Fruit fly (Drosophila melanogaster) whole organism, embryonic: ENCODE measurements around the gene Polr1B.

Experiments
- Atf3 ChIP-seq: fragments of 200-800 bp; sonication (Bioruptor generic); optimal IDR thresholded peaks from 3 replicates; lab custom pipeline; 2016; ENCODE audit warnings: missing biosample characterization, missing genetic modification characterization
- B-H1 ChIP-seq: fragments of 200-800 bp; sonication (Bioruptor generic); IDR thresholded peaks from 3 replicates; pipeline ENCODE4 v1.3.6; 2022; ENCODE audit warnings: missing biosample characterization, missing genetic modification characterization
- CG1233 ChIP-seq: fragments of 200-800 bp; sonication (Bioruptor generic); optimal IDR thresholded peaks from 4 replicates; lab custom pipeline; 2018; ENCODE audit warnings: missing biosample characterization, mild to moderate bottlenecking, missing genetic modification characterization
- CG13424 ChIP-seq: fragments of 200-800 bp; sonication (Bioruptor generic); optimal IDR thresholded peaks from 2 replicates; lab custom pipeline; 2019; ENCODE audit warnings: missing biosample characterization, mild to moderate bottlenecking, missing genetic modification characterization, moderate library complexity
- CG13894 ChIP-seq: fragments of 200-800 bp; sonication (Bioruptor generic); optimal IDR thresholded peaks from 3 replicates; lab custom pipeline; 2018; ENCODE audit warnings: missing biosample characterization, mild to moderate bottlenecking, missing genetic modification characterization, moderate library complexity
- CG14860 ChIP-seq: fragments of 200-800 bp; sonication (Bioruptor generic); IDR thresholded peaks from 3 replicates; pipeline ENCODE4 v1.3.6; 2022; ENCODE audit warnings: missing biosample characterization, missing genetic modification characterization; ENCODE audit not compliant: partially characterized antibody
- CG15479 ChIP-seq: fragments of 200-800 bp; sonication (Bioruptor generic); optimal IDR thresholded peaks from 3 replicates; lab custom pipeline; 2019; ENCODE audit warnings: missing biosample characterization, mild to moderate bottlenecking, missing genetic modification characterization, moderate library complexity
- CG16813 ChIP-seq: fragments of 200-800 bp; sonication (Bioruptor generic); IDR thresholded peaks from 3 replicates; pipeline ENCODE4 v1.3.6; 2022; ENCODE audit warnings: missing biosample characterization, missing genetic modification characterization; ENCODE audit not compliant: partially characterized antibody
- CG2120 ChIP-seq: fragments of 200-800 bp; sonication (Bioruptor generic); optimal IDR thresholded peaks from 3 replicates; lab custom pipeline; 2016; ENCODE audit warnings: missing biosample characterization, missing genetic modification characterization
- CG30403 ChIP-seq: fragments of 200-800 bp; sonication (Bioruptor generic); optimal IDR thresholded peaks from 3 replicates; lab custom pipeline; 2016; ENCODE audit warnings: missing biosample characterization, missing genetic modification characterization
- CG3847 ChIP-seq: fragments of 200-800 bp; sonication (Bioruptor generic); IDR thresholded peaks from 2 replicates; pipeline ENCODE4 v1.3.6; 2022; ENCODE audit warnings: missing biosample characterization, missing genetic modification characterization
- CG6175 ChIP-seq: fragments of 200-800 bp; sonication (Bioruptor generic); IDR thresholded peaks from 3 replicates; pipeline ENCODE4 v1.3.6; 2022; ENCODE audit warnings: missing biosample characterization, missing genetic modification characterization
- CG6765 ChIP-seq: fragments of 200-800 bp; sonication (Bioruptor generic); optimal IDR thresholded peaks from 3 replicates; lab custom pipeline; 2017; ENCODE audit warnings: missing biosample characterization, mild to moderate bottlenecking, missing genetic modification characterization
- CG9609 ChIP-seq: fragments of 200-800 bp; sonication (Bioruptor generic); optimal IDR thresholded peaks from 3 replicates; lab custom pipeline; 2016; ENCODE audit warnings: missing biosample characterization, missing genetic modification characterization
- CG9797 ChIP-seq: fragments of 200-800 bp; sonication (Bioruptor generic); optimal IDR thresholded peaks from 3 replicates; lab custom pipeline; 2018; ENCODE audit warnings: missing biosample characterization, mild to moderate bottlenecking, missing genetic modification characterization
- CHES-1-like ChIP-seq: fragments of 200-800 bp; sonication (Bioruptor generic); optimal IDR thresholded peaks from 2 replicates; lab custom pipeline; 2016; ENCODE audit warnings: missing biosample characterization, missing genetic modification characterization
- CTCF ChIP-seq: fragments of 200-800 bp; sonication (Bioruptor generic); optimal IDR thresholded peaks from 2 replicates; lab custom pipeline; 2017; ENCODE audit warnings: missing biosample characterization, mild to moderate bottlenecking, missing genetic modification characterization, moderate library complexity
- D19A ChIP-seq: fragments of 200-800 bp; optimal IDR thresholded peaks from 3 replicates; lab custom pipeline; 2019; ENCODE audit warnings: missing biosample characterization, mild to moderate bottlenecking, missing genetic modification characterization, moderate library complexity
- Dek ChIP-seq: fragments of 200-800 bp; sonication (Bioruptor generic); optimal IDR thresholded peaks from 3 replicates; lab custom pipeline; 2019; ENCODE audit warnings: missing biosample characterization, mild to moderate bottlenecking, missing genetic modification characterization, moderate library complexity
- Dfd ChIP-seq, 2 experiments: fragments of >200 bp; optimal IDR thresholded peaks; 2 replicates each; lab custom pipeline; 2017; ENCODE audit warnings: missing biosample characterization in 2 of 2, missing genetic modification characterization in 2 of 2
- Dip2 ChIP-seq: fragments of 200-800 bp; sonication (Bioruptor generic); IDR thresholded peaks from 2 replicates; pipeline ENCODE4 v1.3.6; 2022; ENCODE audit warnings: missing biosample characterization, missing genetic modification characterization
- Dip3 ChIP-seq: fragments of 200-800 bp; sonication (Bioruptor generic); optimal IDR thresholded peaks from 3 replicates; lab custom pipeline; 2016; ENCODE audit warnings: missing biosample characterization, missing genetic modification characterization
- Doc3 ChIP-seq: fragments of 200-800 bp; sonication (Bioruptor generic); IDR thresholded peaks from 3 replicates; pipeline ENCODE4 v1.3.6; 2022; ENCODE audit warnings: missing biosample characterization, missing genetic modification characterization; ENCODE audit not compliant: partially characterized antibody
- Ets97D ChIP-seq: fragments of 200-800 bp; sonication (Bioruptor generic); optimal IDR thresholded peaks from 3 replicates; lab custom pipeline; 2016; ENCODE audit warnings: missing biosample characterization, missing genetic modification characterization
- HmgZ ChIP-seq: fragments of 200-800 bp; sonication (Bioruptor generic); optimal IDR thresholded peaks from 2 replicates; lab custom pipeline; 2018; ENCODE audit warnings: missing biosample characterization, mild to moderate bottlenecking, missing genetic modification characterization
- Hr3 ChIP-seq: fragments of 200-800 bp; sonication (Bioruptor generic); optimal IDR thresholded peaks from 3 replicates; lab custom pipeline; 2016; ENCODE audit warnings: missing biosample characterization, missing genetic modification characterization
- MESR4 ChIP-seq: fragments of 200-800 bp; sonication (Bioruptor generic); optimal IDR thresholded peaks from 2 replicates; lab custom pipeline; 2018; ENCODE audit warnings: missing biosample characterization, mild to moderate bottlenecking, missing genetic modification characterization, moderate library complexity
- Max ChIP-seq: fragments of 200-800 bp; sonication (Bioruptor generic); optimal IDR thresholded peaks from 2 replicates; lab custom pipeline; 2016; ENCODE audit warnings: missing biosample characterization, mild to moderate bottlenecking, missing genetic modification characterization
- Scr ChIP-seq: fragments of 200-800 bp; sonication (Bioruptor generic); IDR thresholded peaks from 2 replicates; pipeline ENCODE4 v1.3.6; 2022; ENCODE audit warnings: missing biosample characterization, missing genetic modification characterization; ENCODE audit not compliant: partially characterized antibody
- Sry-δ ChIP-seq: fragments of 200-800 bp; sonication (Bioruptor generic); optimal IDR thresholded peaks from 2 replicates; lab custom pipeline; 2016; ENCODE audit warnings: missing biosample characterization, missing genetic modification characterization
- Trl ChIP-seq, 3 experiments: fragments of >200 bp in 2 of 3; fragments of 200-800 bp in 1 of 3; sonication (Bioruptor generic) in 1 of 3; optimal IDR thresholded peaks; 2 replicates in 1 of 3; 3 replicates in 2 of 3; lab custom pipeline; 2016 to 2017; ENCODE audit warnings: missing biosample characterization in 1 of 3, missing genetic modification characterization in 1 of 3
- abd-A ChIP-seq: fragments of 200-800 bp; sonication (Bioruptor generic); optimal IDR thresholded peaks from 3 replicates; lab custom pipeline; 2019; ENCODE audit warnings: missing biosample characterization, mild to moderate bottlenecking, missing genetic modification characterization, moderate library complexity
- ara ChIP-seq: fragments of 200-800 bp; sonication (Bioruptor generic); IDR thresholded peaks from 2 replicates; pipeline ENCODE4 v1.3.6; 2022; ENCODE audit warnings: missing biosample characterization, missing genetic modification characterization
- bcd ChIP-seq: fragments of 200-800 bp; sonication (Bioruptor generic); optimal IDR thresholded peaks from 2 replicates; lab custom pipeline; 2017; ENCODE audit warnings: missing biosample characterization, mild to moderate bottlenecking, missing genetic modification characterization
- crol ChIP-seq: fragments of 200-800 bp; sonication (Bioruptor generic); IDR thresholded peaks from 2 replicates; pipeline ENCODE4 v1.3.6; 2022; ENCODE audit warnings: missing biosample characterization, missing genetic modification characterization
- gcm2 ChIP-seq: fragments of 200-800 bp; sonication (Bioruptor generic); optimal IDR thresholded peaks from 2 replicates; lab custom pipeline; 2016; ENCODE audit warnings: missing biosample characterization, missing genetic modification characterization
- kah ChIP-seq: fragments of 200-800 bp; sonication (Bioruptor generic); optimal IDR thresholded peaks from 2 replicates; lab custom pipeline; 2018; ENCODE audit warnings: missing biosample characterization, mild to moderate bottlenecking, missing genetic modification characterization
- klu ChIP-seq: fragments of 200-800 bp; sonication (Bioruptor generic); IDR thresholded peaks from 2 replicates; pipeline ENCODE4 v1.3.6; 2022; ENCODE audit warnings: missing biosample characterization, missing genetic modification characterization
- lola ChIP-seq, 3 experiments: fragments of >200 bp in 2 of 3; fragments of 200-800 bp in 1 of 3; sonication (Bioruptor generic) in 1 of 3; optimal IDR thresholded peaks; 2 replicates each; lab custom pipeline; 2017 to 2019; ENCODE audit warnings: missing biosample characterization in 3 of 3, missing genetic modification characterization in 3 of 3, mild to moderate bottlenecking in 1 of 3, moderate library complexity in 1 of 3
- lov ChIP-seq, 2 experiments: fragments of 200-800 bp in 1 of 2; fragments of >200 bp in 1 of 2; sonication (Bioruptor generic) in 1 of 2; IDR thresholded peaks in 1 of 2; optimal IDR thresholded peaks in 1 of 2; 2 replicates in 1 of 2; 3 replicates in 1 of 2; pipeline versions ENCODE4 v1.3.6 to Lab custom; 2017 to 2022; ENCODE audit warnings: missing biosample characterization in 1 of 2, missing genetic modification characterization in 1 of 2
- nmo ChIP-seq: fragments of 200-800 bp; sonication (Bioruptor generic); optimal IDR thresholded peaks from 2 replicates; lab custom pipeline; 2018; ENCODE audit warnings: missing biosample characterization, mild to moderate bottlenecking, missing genetic modification characterization, moderate library complexity
- row ChIP-seq: fragments of 200-800 bp; sonication (Bioruptor generic); IDR thresholded peaks from 3 replicates; pipeline ENCODE4 v1.3.6; 2022; ENCODE audit warnings: missing biosample characterization, missing genetic modification characterization
- scrt ChIP-seq: fragments of 200-800 bp; sonication (Bioruptor generic); optimal IDR thresholded peaks from 2 replicates; lab custom pipeline; 2018; ENCODE audit warnings: missing biosample characterization, mild to moderate bottlenecking, missing genetic modification characterization, moderate library complexity

Gene Polr1B

DNA sequence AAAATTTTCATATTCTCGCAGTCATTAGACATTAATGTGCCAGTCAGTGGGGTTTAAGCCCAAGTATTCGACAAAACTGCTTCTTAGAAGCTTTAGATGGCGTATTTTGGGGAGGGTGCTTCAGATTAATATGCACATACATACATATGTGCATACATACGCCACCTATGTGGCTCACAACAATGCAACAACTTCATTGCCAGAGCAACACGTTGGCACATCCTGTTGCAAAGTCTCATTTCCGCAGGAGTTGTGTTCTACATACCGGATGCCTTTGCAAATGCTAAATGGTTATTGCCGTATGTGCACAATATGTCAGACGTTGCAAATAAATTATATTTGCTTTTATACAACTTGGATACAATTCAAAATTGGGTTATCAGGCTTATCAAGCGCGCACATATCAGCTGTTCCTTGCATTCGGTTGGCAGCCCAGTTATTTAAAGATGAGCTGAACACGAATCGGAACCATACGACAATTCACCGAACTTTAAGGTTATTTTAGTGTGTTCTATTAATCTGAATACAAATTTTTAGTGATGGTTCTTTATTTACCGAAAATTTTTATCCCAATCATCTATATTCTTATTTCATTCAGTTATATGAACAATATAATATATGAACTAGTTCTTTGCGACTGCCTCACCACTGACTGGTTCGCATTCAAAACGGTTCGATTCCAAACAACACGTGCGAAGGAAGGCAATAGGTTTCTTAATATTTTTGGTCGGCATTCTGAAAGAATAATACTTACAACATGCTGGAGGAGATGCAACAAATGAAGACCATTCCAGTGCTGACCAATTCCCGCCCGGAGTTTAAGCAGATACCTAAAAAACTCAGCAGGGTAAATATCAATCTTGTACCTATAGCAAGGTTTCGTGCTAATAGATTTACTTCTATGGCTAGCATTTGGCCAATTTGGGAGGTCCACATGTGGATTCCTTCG lies at the start of gene Polr1B (continued):
- TF ChIP-seq crol = no peak
- TF ChIP-seq scrt (GFP tag; lab: Kevin White, UChicago) = no peak
- TF ChIP-seq CG13424 (tag; lab: Kevin White, UChicago) = peak; percentile 31
- peak; percentile 39 for TF ChIP-seq CG2120
- TF ChIP-seq Scr (GFP tag; lab: Robert Waterston, UW) = peak; percentile 69
- TF ChIP-seq Hr3 (GFP tag; lab: Kevin White, UChicago) = peak; percentile 9
- TF ChIP-seq Dip2 (GFP tag; lab: Robert Waterston, UW) = no peak
- peak; percentile 80 for TF ChIP-seq Max (GFP tag; lab: Kevin White, UChicago)
- TF ChIP-seq Dip3 (GFP tag; lab: Kevin White, UChicago) = no peak
- no peak for TF ChIP-seq Trl (optimal IDR thresholded peaks at IDR 0.05; lab: Kevin White, UChicago)
- no peak for TF ChIP-seq Trl (GFP tag; optimal IDR thresholded peaks at IDR 0.05; lab: Kevin White, UChicago)
- TF ChIP-seq Dfd (GFP tag; optimal IDR thresholded peaks at IDR 0.05; lab: Kevin White, UChicago) = no peak
- TF ChIP-seq gcm2 (GFP tag; lab: Kevin White, UChicago) = no peak
- no peak for TF ChIP-seq ara (GFP tag; lab: Robert Waterston, UW)
- no peak for TF ChIP-seq CG13894 (tag; lab: Kevin White, UChicago)
- peak; percentile 42 for TF ChIP-seq Ets97D
- peak; percentile 21 for TF ChIP-seq CG9797 (GFP tag; lab: Kevin White, UChicago)
- TF ChIP-seq CG6765 = no peak
- TF ChIP-seq Dek = peak; percentile 27
- no peak; the same call in 2 of the 3 replicates for TF ChIP-seq Doc3
- TF ChIP-seq Atf3 = no peak
- peak; percentile 62; the same call in 1 of the 2 replicates for TF ChIP-seq CG3847
- no peak for TF ChIP-seq kah
- no peak for TF ChIP-seq lov (optimal IDR thresholded peaks at IDR 0.05; lab: Kevin White, UChicago)
- 0 out of 3 replicates have a peak, but pooled peaks have one; percentile 32 for TF ChIP-seq lov (GFP tag; IDR thresholded peaks at IDR 0.05; lab: Robert Waterston, UW)
- TF ChIP-seq CTCF (GFP tag; lab: Kevin White, UChicago) = peak; percentile 90
- TF ChIP-seq CG6175 (GFP tag; lab: Robert Waterston, UW) = no peak
- no peak for TF ChIP-seq B-H1
- TF ChIP-seq D19A = no peak
- no peak for TF ChIP-seq CG15479
- TF ChIP-seq CHES-1-like (GFP tag; lab: Kevin White, UChicago) = no peak
- TF ChIP-seq row (GFP tag; lab: Robert Waterston, UW) = peak; percentile 84
- TF ChIP-seq HmgZ (tag; lab: Kevin White, UChicago) = peak; percentile 77
- TF ChIP-seq MESR4 (GFP tag; lab: Kevin White, UChicago) = peak; percentile 42
- TF ChIP-seq klu (GFP tag; lab: Robert Waterston, UW) = no peak
- peak; percentile 24 for TF ChIP-seq CG30403 (GFP tag; lab: Kevin White, UChicago)
- TF ChIP-seq lola (GFP tag; optimal IDR thresholded peaks at IDR 0.05; lab: Kevin White, UChicago) = no peak
- no peak for TF ChIP-seq CG14860 (GFP tag; lab: Robert Waterston, UW)
- peak; percentile 59 for TF ChIP-seq Sry-δ (GFP tag; lab: Kevin White, UChicago)
- no peak for TF ChIP-seq abd-A
- 0 out of 3 replicates have a peak, but pooled peaks have one; percentile 33 for TF ChIP-seq CG16813 (GFP tag; lab: Robert Waterston, UW)
- no peak for TF ChIP-seq CG9609
- TF ChIP-seq nmo (GFP tag; lab: Kevin White, UChicago) = peak; percentile 50
- no peak for TF ChIP-seq bcd (GFP tag; lab: Kevin White, UChicago)
- no peak for TF ChIP-seq CG1233 (GFP tag; lab: Kevin White, UChicago)
